Fruit fly (Drosophila melanogaster) whole organism, embryonic: ENCODE data around the gene Naxd.

Experiments used
- CG12769 ChIP-seq: fragments of 200-800 bp; sonication (Bioruptor generic); optimal IDR thresholded peaks from 2 replicates; lab custom pipeline; 2019; ENCODE audit warnings: missing biosample characterization, mild to moderate bottlenecking, missing genetic modification characterization, moderate library complexity
- CG4424 ChIP-seq: fragments of 200-800 bp; sonication (Bioruptor generic); optimal IDR thresholded peaks from 3 replicates; lab custom pipeline; 2016; ENCODE audit warnings: missing biosample characterization, missing genetic modification characterization

dm6 chr3L:19062472-19063409, 34.8 kb downstream of the Naxd start, which contains the start of the genes Ugt316A1 and Sfxn2:
- TF ChIP-seq CG12769 (peak; percentile 63), CG4424 (GFP tag; lab: Kevin White, UChicago) (peak; percentile 39)
